Fruit fly (Drosophila melanogaster) whole organism, wandering third instar larva: ENCODE data around the gene sxe2.
A peak's percentile ranks its signal among the peaks of the same experiment; 100 is the strongest.

Source experiments
- Abd-B ChIP-seq: fragments of >200 bp; optimal IDR thresholded peaks from 2 replicates; lab custom pipeline; 2017; ENCODE audit warnings: missing biosample characterization, missing genetic modification characterization
- CG32264 ChIP-seq: fragments of 200-800 bp; sonication (Bioruptor generic); optimal IDR thresholded peaks from 2 replicates; lab custom pipeline; 2016; ENCODE audit warnings: missing biosample characterization, missing genetic modification characterization
- CG9705 ChIP-seq: fragments of 200-800 bp; sonication (Bioruptor generic); optimal IDR thresholded peaks from 2 replicates; lab custom pipeline; 2018; ENCODE audit warnings: missing biosample characterization, mild to moderate bottlenecking, missing genetic modification characterization
- CrebA ChIP-seq: fragments of 200-800 bp; sonication (Bioruptor generic); optimal IDR thresholded peaks from 2 replicates; lab custom pipeline; 2016; ENCODE audit warnings: missing biosample characterization, mild to moderate bottlenecking, missing genetic modification characterization, borderline replicate concordance
- Dfd ChIP-seq: fragments of >200 bp; optimal IDR thresholded peaks from 2 replicates; lab custom pipeline; 2017; ENCODE audit warnings: missing biosample characterization, missing genetic modification characterization
- Dif ChIP-seq: fragments of 200-275, 200-300 bp; sonication (Bioruptor generic); optimal IDR thresholded peaks from 2 replicates; lab custom pipeline; 2018; ENCODE audit warnings: missing biosample characterization, missing genetic modification characterization; ENCODE audit not compliant: partially characterized antibody
- GATAd ChIP-seq: sonication (Bioruptor generic); optimal IDR thresholded peaks from 2 replicates; lab custom pipeline; 2016; ENCODE audit warnings: missing biosample characterization, missing genetic modification characterization
- HLH106 ChIP-seq: fragments of 200-800 bp; optimal IDR thresholded peaks from 3 replicates; lab custom pipeline; 2019; ENCODE audit warnings: missing biosample characterization, mild to moderate bottlenecking, missing genetic modification characterization, moderate library complexity
- Hnf4 ChIP-seq: fragments of 200-800 bp; sonication (Bioruptor generic); optimal IDR thresholded peaks from 2 replicates; lab custom pipeline; 2016; ENCODE audit warnings: missing biosample characterization, mild to moderate bottlenecking, missing genetic modification characterization
- Hr78 ChIP-seq: fragments of >200 bp; optimal IDR thresholded peaks from 2 replicates; lab custom pipeline; 2017; ENCODE audit warnings: missing biosample characterization, missing genetic modification characterization
- Hr83 ChIP-seq: fragments of 200-300 bp; sonication (Bioruptor generic); optimal IDR thresholded peaks from 2 replicates; lab custom pipeline; 2016; ENCODE audit warnings: missing biosample characterization, mild to moderate bottlenecking, missing genetic modification characterization, moderate library complexity; ENCODE audit not compliant: poor library complexity, severe bottlenecking
- Jra ChIP-seq: sonication (Bioruptor generic); optimal IDR thresholded peaks from 2 replicates; lab custom pipeline; 2016; ENCODE audit warnings: missing biosample characterization, missing genetic modification characterization
- Mio ChIP-seq: sonication (Bioruptor generic); optimal IDR thresholded peaks from 2 replicates; lab custom pipeline; 2016; ENCODE audit warnings: missing biosample characterization, missing genetic modification characterization
- Myc ChIP-seq: fragments of >200 bp; optimal IDR thresholded peaks from 2 replicates; lab custom pipeline; 2017
- N ChIP-seq: fragments of >200 bp; optimal IDR thresholded peaks from 2 replicates; lab custom pipeline; 2018; ENCODE audit warnings: missing biosample characterization, missing external identifiers, missing genetic modification characterization
- OdsH ChIP-seq: fragments of 200-800 bp; sonication (Bioruptor generic); optimal IDR thresholded peaks from 2 replicates; lab custom pipeline; 2016; ENCODE audit warnings: missing biosample characterization, mild to moderate bottlenecking, missing genetic modification characterization
- Rel ChIP-seq, 2 experiments: fragments of 200-800 bp; sonication (Bioruptor generic) in 1 of 2; optimal IDR thresholded peaks; 2 replicates in 1 of 2; 3 replicates in 1 of 2; lab custom pipeline; 2016 to 2019; ENCODE audit warnings: mild to moderate bottlenecking in 2 of 2, missing biosample characterization in 2 of 2, missing genetic modification characterization in 2 of 2, moderate library complexity in 1 of 2
- Sp1 ChIP-seq: fragments of 200-800 bp; sonication (Bioruptor generic); optimal IDR thresholded peaks from 3 replicates; lab custom pipeline; 2019; ENCODE audit warnings: missing biosample characterization, mild to moderate bottlenecking, missing genetic modification characterization, moderate library complexity
- Vsx2 ChIP-seq: fragments of 200-300, 225-300 bp; sonication (Bioruptor generic); optimal IDR thresholded peaks from 2 replicates; lab custom pipeline; 2018; ENCODE audit warnings: missing biosample characterization, missing genetic modification characterization; ENCODE audit not compliant: partially characterized antibody
- br ChIP-seq: fragments of 200-800 bp; sonication (Bioruptor generic); optimal IDR thresholded peaks from 2 replicates; lab custom pipeline; 2016; ENCODE audit warnings: missing biosample characterization, missing genetic modification characterization
- brk ChIP-seq: fragments of 200-800 bp; sonication (Bioruptor generic); optimal IDR thresholded peaks from 2 replicates; lab custom pipeline; 2016; ENCODE audit warnings: missing biosample characterization, mild to moderate bottlenecking, missing genetic modification characterization
- dl ChIP-seq, 2 experiments: fragments of 175-275, 200-275 bp in 1 of 2; fragments of 200-275 bp in 1 of 2; sonication (Bioruptor generic); optimal IDR thresholded peaks; lab custom pipeline; 2018; ENCODE audit warnings: mild to moderate bottlenecking in 2 of 2, missing biosample characterization in 2 of 2, missing genetic modification characterization in 2 of 2, moderate library complexity in 2 of 2; ENCODE audit not compliant: partially characterized antibody in 2 of 2, insufficient read depth in 1 of 2
- dmrt93B ChIP-seq: fragments of 200-800 bp; sonication (Bioruptor generic); optimal IDR thresholded peaks from 2 replicates; lab custom pipeline; 2018; ENCODE audit warnings: missing biosample characterization, mild to moderate bottlenecking, missing genetic modification characterization
- dsf ChIP-seq: sonication (Bioruptor generic); optimal IDR thresholded peaks from 2 replicates; lab custom pipeline; 2016; ENCODE audit warnings: missing biosample characterization, missing genetic modification characterization, borderline replicate concordance
- ey ChIP-seq: fragments of 200-800 bp; sonication (Bioruptor generic); optimal IDR thresholded peaks from 2 replicates; lab custom pipeline; 2016; ENCODE audit warnings: missing biosample characterization, missing genetic modification characterization
- foxo ChIP-seq, 2 experiments: fragments of 200-800 bp; sonication (Bioruptor generic); optimal IDR thresholded peaks; 2 replicates in 1 of 2; 3 replicates in 1 of 2; lab custom pipeline; 2016 to 2017; ENCODE audit warnings: missing biosample characterization in 2 of 2, missing genetic modification characterization in 2 of 2
- fru ChIP-seq: fragments of 200-800 bp; sonication (Bioruptor generic); optimal IDR thresholded peaks from 3 replicates; lab custom pipeline; 2016; ENCODE audit warnings: missing biosample characterization, mild to moderate bottlenecking, missing genetic modification characterization
- h ChIP-seq: fragments of 200-800 bp; sonication (Bioruptor generic); optimal IDR thresholded peaks from 3 replicates; lab custom pipeline; 2016; ENCODE audit warnings: missing biosample characterization, mild to moderate bottlenecking, missing genetic modification characterization
- jim ChIP-seq: fragments of 175-275, 200-325 bp; sonication (Bioruptor generic); optimal IDR thresholded peaks from 2 replicates; lab custom pipeline; 2016; ENCODE audit warnings: missing biosample characterization, mild to moderate bottlenecking, missing genetic modification characterization
- lola ChIP-seq: fragments of >200 bp; optimal IDR thresholded peaks from 2 replicates; lab custom pipeline; 2017; ENCODE audit warnings: missing biosample characterization, missing genetic modification characterization
- pan ChIP-seq: fragments of >200 bp; optimal IDR thresholded peaks from 2 replicates; lab custom pipeline; 2017
- psq ChIP-seq: fragments of 200-800 bp; sonication (Bioruptor generic); optimal IDR thresholded peaks from 3 replicates; lab custom pipeline; 2017; ENCODE audit warnings: missing biosample characterization, mild to moderate bottlenecking, missing genetic modification characterization, moderate library complexity
- rgr ChIP-seq: fragments of 200-800 bp; sonication (Bioruptor generic); optimal IDR thresholded peaks from 3 replicates; lab custom pipeline; 2016; ENCODE audit warnings: missing biosample characterization, mild to moderate bottlenecking, missing genetic modification characterization
- sage ChIP-seq: fragments of 200-800 bp; sonication (Bioruptor generic); optimal IDR thresholded peaks from 2 replicates; lab custom pipeline; 2016; ENCODE audit warnings: missing biosample characterization, mild to moderate bottlenecking, missing genetic modification characterization
- sv ChIP-seq: fragments of 200-800 bp; sonication (Bioruptor generic); optimal IDR thresholded peaks from 3 replicates; lab custom pipeline; 2016; ENCODE audit warnings: missing biosample characterization, missing genetic modification characterization
- tai ChIP-seq: sonication (Bioruptor generic); optimal IDR thresholded peaks from 2 replicates; lab custom pipeline; 2016; ENCODE audit warnings: missing biosample characterization, missing genetic modification characterization
- usp ChIP-seq: fragments of >200 bp; optimal IDR thresholded peaks from 2 replicates; lab custom pipeline; 2017; ENCODE audit warnings: missing biosample characterization, missing genetic modification characterization
- woc ChIP-seq: sonication (Bioruptor generic); optimal IDR thresholded peaks from 2 replicates; lab custom pipeline; 2016; ENCODE audit warnings: missing biosample characterization, mild to moderate bottlenecking, missing genetic modification characterization

Gene sxe2

dm6 chr3R:16082384-16082783 is 1.3 kb upstream of the sxe2 start:
- TF ChIP-seq OdsH (GFP tag; lab: Kevin White, UChicago) (no peak), Vsx2 (GFP tag; lab: Kevin White, UChicago) (no peak), Rel (GFP tag; optimal IDR thresholded peaks at IDR 0.05; lab: Kevin White, UChicago) (no peak), Rel (tag; optimal IDR thresholded peaks at IDR 0.05; lab: Kevin White, UChicago) (no peak), Sp1 (GFP tag; lab: Kevin White, UChicago) (no peak), CG32264 (GFP tag; lab: Kevin White, UChicago) (no peak), Myc (lab: Kevin White, UChicago) (no peak), fru (no peak), Mio (GFP tag; lab: Kevin White, UChicago) (no peak), jim (GFP tag; lab: Kevin White, UChicago) (no peak), ey (no peak), pan (lab: Kevin White, UChicago) (no peak), N (GFP tag; lab: Kevin White, UChicago) (no peak), CG9705 (no peak), Abd-B (no peak), rgr (no peak), Dif (GFP tag; lab: Kevin White, UChicago) (no peak), sv (GFP tag; lab: Kevin White, UChicago) (no peak), Hr83 (no peak), dmrt93B (GFP tag; lab: Kevin White, UChicago) (no peak), dsf (GFP tag; lab: Kevin White, UChicago) (no peak)

dm6 chr3R:16091910-16092627 is 8.4 kb downstream of the sxe2 start:
- no peak for TF ChIP-seq woc (GFP tag; lab: Kevin White, UChicago)
- no peak for TF ChIP-seq pan (lab: Kevin White, UChicago)
- no peak for TF ChIP-seq dsf (GFP tag; lab: Kevin White, UChicago)
- no peak for TF ChIP-seq Dfd
- TF ChIP-seq brk (GFP tag; lab: Kevin White, UChicago), result no peak
- no peak for TF ChIP-seq Mio (GFP tag; lab: Kevin White, UChicago)

dm6 chr3R:16094011-16094729 is 10.5 kb downstream of the sxe2 start:
- no peak for TF ChIP-seq Mio (GFP tag; lab: Kevin White, UChicago)
- TF ChIP-seq pan (lab: Kevin White, UChicago), result no peak
- TF ChIP-seq Rel (GFP tag; optimal IDR thresholded peaks at IDR 0.05; lab: Kevin White, UChicago), result no peak
- no peak for TF ChIP-seq Rel (tag; optimal IDR thresholded peaks at IDR 0.05; lab: Kevin White, UChicago)
- no peak for TF ChIP-seq CG32264 (GFP tag; lab: Kevin White, UChicago)
- no peak for TF ChIP-seq Abd-B
- peak; percentile 51 for TF ChIP-seq h
- TF ChIP-seq sv (GFP tag; lab: Kevin White, UChicago), result peak; percentile 55
- TF ChIP-seq dmrt93B (GFP tag; lab: Kevin White, UChicago), result peak; percentile 11
- no peak for TF ChIP-seq GATAd
- TF ChIP-seq CrebA (GFP tag; lab: Kevin White, UChicago), result no peak
- no peak for TF ChIP-seq CG9705
- no peak for TF ChIP-seq usp (GFP tag; lab: Kevin White, UChicago)
- no peak for TF ChIP-seq Hr78 (GFP tag; lab: Kevin White, UChicago)
- peak; percentile 10 for TF ChIP-seq br (GFP tag; lab: Kevin White, UChicago)
- no peak for TF ChIP-seq N (GFP tag; lab: Kevin White, UChicago)
- TF ChIP-seq Vsx2 (GFP tag; lab: Kevin White, UChicago), result no peak
- peak; percentile 37 for TF ChIP-seq HLH106 (tag; lab: Kevin White, UChicago)
- no peak for TF ChIP-seq dl (GFP tag; optimal IDR thresholded peaks at IDR 0.05; lab: Kevin White, UChicago; ENCODE audit: insufficient read depth in 1 of 2, partially characterized antibody in 2 of 2)
- peak; percentile 43 for TF ChIP-seq Sp1 (GFP tag; lab: Kevin White, UChicago)
- peak; percentile 26 for TF ChIP-seq rgr
- TF ChIP-seq tai, result no peak
- no peak for TF ChIP-seq Jra (GFP tag; lab: Kevin White, UChicago)
- TF ChIP-seq psq (GFP tag; lab: Kevin White, UChicago), result peak; percentile 51
- TF ChIP-seq Dif (GFP tag; lab: Kevin White, UChicago), result no peak
- TF ChIP-seq sage (GFP tag; lab: Kevin White, UChicago), result no peak
- TF ChIP-seq Hr83, result no peak
- no peak for TF ChIP-seq jim (GFP tag; lab: Kevin White, UChicago)
- peak; percentile 15 for TF ChIP-seq ey
- no peak for TF ChIP-seq Myc (lab: Kevin White, UChicago)
- TF ChIP-seq dsf (GFP tag; lab: Kevin White, UChicago), result no peak
- TF ChIP-seq foxo (GFP tag; optimal IDR thresholded peaks at IDR 0.05; lab: Kevin White, UChicago), result peak in 1 of 2 experiments; percentile 67
- TF ChIP-seq fru, result peak; percentile 55
- peak; percentile 67 for TF ChIP-seq woc (GFP tag; lab: Kevin White, UChicago)
- no peak for TF ChIP-seq lola (GFP tag; lab: Kevin White, UChicago)
- peak; percentile 38 for TF ChIP-seq OdsH (GFP tag; lab: Kevin White, UChicago)
- TF ChIP-seq Hnf4, result no peak
- no peak for TF ChIP-seq Dfd
- TF ChIP-seq brk (GFP tag; lab: Kevin White, UChicago), result no peak
